Worm (Caenorhabditis elegans): ENCODE measurements around the gene C07A12.18.

- no peak for TF ChIP-seq hsf-1 (GFP tag; IDR thresholded peaks at IDR 0.05)
- no peak for TF ChIP-seq nhr-90 (tag; optimal IDR thresholded peaks at IDR 0.05)
- no peak for TF ChIP-seq mxl-1 (tag; optimal IDR thresholded peaks at IDR 0.05)
- TF ChIP-seq lin-54 (GFP tag; optimal IDR thresholded peaks at IDR 0.05): no peak
- no peak for TF ChIP-seq zfh-2 (GFP tag; conservative IDR thresholded peaks at IDR 0.05)
- TF ChIP-seq ztf-18 (tag; optimal IDR thresholded peaks at IDR 0.05): no peak
- TF ChIP-seq Y53F4B.3 (GFP tag; IDR thresholded peaks at IDR 0.05): no peak
- TF ChIP-seq die-1 (tag; optimal IDR thresholded peaks at IDR 0.05): no peak
- no peak for TF ChIP-seq F55B11.4 (tag; optimal IDR thresholded peaks at IDR 0.05; ENCODE audit: borderline replicate concordance, insufficient read depth)
Observed at ce11 chrX:4516758-4517157, 32.9 kb downstream of the C07A12.18 start.
